Fruit fly (Drosophila melanogaster) whole organism, embryonic: ENCODE results near the gene ArgRS-m.
A peak's percentile ranks its signal among the peaks of the same experiment; 100 is the strongest.

Experiments used
- Ada2b ChIP-seq: fragments of 200-800 bp; sonication (Bioruptor generic); IDR thresholded peaks from 2 replicates; pipeline ENCODE4 v1.3.6; 2022; ENCODE audit warnings: missing biosample characterization, missing genetic modification characterization
- Asciz ChIP-seq: fragments of 200-800 bp; sonication (Bioruptor generic); optimal IDR thresholded peaks from 2 replicates; lab custom pipeline; 2017; ENCODE audit warnings: missing biosample characterization, mild to moderate bottlenecking, missing genetic modification characterization, missing genetic modification reagents
- CG10462 ChIP-seq: fragments of 200-800 bp; sonication (Bioruptor generic); optimal IDR thresholded peaks from 2 replicates; lab custom pipeline; 2016; ENCODE audit warnings: missing biosample characterization, missing genetic modification characterization
- CG11560 ChIP-seq: fragments of 200-800 bp; sonication (Bioruptor generic); IDR thresholded peaks from 3 replicates; pipeline ENCODE4 v1.3.6; 2022; ENCODE audit warnings: missing biosample characterization, missing genetic modification characterization
- CG12769 ChIP-seq: fragments of 200-800 bp; sonication (Bioruptor generic); optimal IDR thresholded peaks from 2 replicates; lab custom pipeline; 2019; ENCODE audit warnings: missing biosample characterization, mild to moderate bottlenecking, missing genetic modification characterization, moderate library complexity
- CG12942 ChIP-seq: fragments of 200-800 bp; sonication (Bioruptor generic); optimal IDR thresholded peaks from 3 replicates; lab custom pipeline; 2016; ENCODE audit warnings: missing biosample characterization, missing genetic modification characterization
- CG13296 ChIP-seq: fragments of 200-800 bp; sonication (Bioruptor generic); optimal IDR thresholded peaks from 3 replicates; lab custom pipeline; 2018; ENCODE audit warnings: missing biosample characterization, mild to moderate bottlenecking, missing genetic modification characterization
- CG15073 ChIP-seq: fragments of 200-800 bp; sonication (Bioruptor generic); optimal IDR thresholded peaks from 2 replicates; lab custom pipeline; 2016; ENCODE audit warnings: missing biosample characterization, missing genetic modification characterization
- CG15696 ChIP-seq: fragments of 200-800 bp; sonication (Bioruptor generic); optimal IDR thresholded peaks from 2 replicates; lab custom pipeline; 2019; ENCODE audit warnings: missing biosample characterization, mild to moderate bottlenecking, missing genetic modification characterization, moderate library complexity
- CG1647 ChIP-seq: fragments of 200-800 bp; sonication (Bioruptor generic); optimal IDR thresholded peaks from 3 replicates; lab custom pipeline; 2016; ENCODE audit warnings: missing biosample characterization, missing genetic modification characterization
- CG30431 ChIP-seq: fragments of 200-800 bp; sonication (Bioruptor generic); optimal IDR thresholded peaks from 2 replicates; lab custom pipeline; 2017; ENCODE audit warnings: missing biosample characterization, missing genetic modification characterization
- CG31441 ChIP-seq: fragments of 200-800 bp; sonication (Bioruptor generic); IDR thresholded peaks from 2 replicates; pipeline ENCODE4 v1.3.6; 2022; ENCODE audit warnings: missing biosample characterization, missing genetic modification characterization
- CG32532 ChIP-seq: fragments of 200-800 bp; sonication (Bioruptor generic); IDR thresholded peaks from 2 replicates; pipeline ENCODE4 v1.3.6; 2022; ENCODE audit warnings: missing biosample characterization, missing genetic modification characterization
- CG3281 ChIP-seq: fragments of 200-800 bp; sonication (Bioruptor generic); optimal IDR thresholded peaks from 3 replicates; lab custom pipeline; 2017; ENCODE audit warnings: missing biosample characterization, mild to moderate bottlenecking, missing genetic modification characterization
- CG3838 ChIP-seq: fragments of 200-800 bp; sonication (Bioruptor generic); optimal IDR thresholded peaks from 3 replicates; lab custom pipeline; 2016; ENCODE audit warnings: missing biosample characterization, missing genetic modification characterization
- CG3995 ChIP-seq: fragments of 200-800 bp; sonication (Bioruptor generic); optimal IDR thresholded peaks from 3 replicates; lab custom pipeline; 2016; ENCODE audit warnings: missing biosample characterization, missing genetic modification characterization
- CG4854 ChIP-seq: fragments of 200-800 bp; sonication (Bioruptor generic); optimal IDR thresholded peaks from 2 replicates; lab custom pipeline; 2016; ENCODE audit warnings: missing biosample characterization, missing genetic modification characterization, inconsistent platforms
- CG6854 ChIP-seq: fragments of 200-800 bp; sonication (Bioruptor generic); optimal IDR thresholded peaks from 3 replicates; lab custom pipeline; 2017; ENCODE audit warnings: missing biosample characterization, mild to moderate bottlenecking, missing genetic modification characterization
- CG7271 ChIP-seq: fragments of 200-800 bp; sonication (Bioruptor generic); optimal IDR thresholded peaks from 2 replicates; lab custom pipeline; 2018; ENCODE audit warnings: missing biosample characterization, mild to moderate bottlenecking, missing genetic modification characterization, moderate library complexity
- CG7963 ChIP-seq: fragments of 200-800 bp; sonication (Bioruptor generic); IDR thresholded peaks from 3 replicates; pipeline ENCODE4 v1.3.6; 2022; ENCODE audit warnings: missing biosample characterization, missing genetic modification characterization; ENCODE audit not compliant: partially characterized antibody
- CrebB ChIP-seq: fragments of 200-800 bp; sonication (Bioruptor generic); optimal IDR thresholded peaks from 3 replicates; lab custom pipeline; 2018; ENCODE audit warnings: missing biosample characterization, mild to moderate bottlenecking, missing genetic modification characterization
- Dbx ChIP-seq: fragments of 200-800 bp; sonication (Bioruptor generic); IDR thresholded peaks from 3 replicates; pipeline ENCODE4 v1.3.6; 2022; ENCODE audit warnings: missing biosample characterization, missing genetic modification characterization
- Drgx ChIP-seq: fragments of 200-800 bp; sonication (Bioruptor generic); IDR thresholded peaks from 2 replicates; pipeline ENCODE4 v1.3.6; 2022; ENCODE audit warnings: missing biosample characterization, missing genetic modification characterization
- Ets65A ChIP-seq: fragments of 200-800 bp; sonication (Bioruptor generic); peaks from one replicate; lab custom pipeline; 2016; ENCODE audit warnings: missing biosample characterization, missing genetic modification characterization
- HmgD ChIP-seq: fragments of 200-800 bp; sonication (Bioruptor generic); optimal IDR thresholded peaks from 3 replicates; lab custom pipeline; 2016; ENCODE audit warnings: missing biosample characterization, missing genetic modification characterization
- Med ChIP-seq: fragments of 200-800 bp; sonication (Bioruptor generic); peaks from one replicate; lab custom pipeline; 2016; ENCODE audit warnings: missing biosample characterization, missing genetic modification characterization, mild to moderate bottlenecking, inconsistent platforms, moderate library complexity
- Pdp1 ChIP-seq, 2 experiments: fragments of 200-800 bp; sonication (Bioruptor generic); optimal IDR thresholded peaks; 3 replicates each; lab custom pipeline; 2016; ENCODE audit warnings: missing biosample characterization in 2 of 2, missing genetic modification characterization in 2 of 2, mild to moderate bottlenecking in 1 of 2, moderate library complexity in 1 of 2
- Side ChIP-seq: fragments of 200-800 bp; sonication (Bioruptor generic); optimal IDR thresholded peaks from 2 replicates; lab custom pipeline; 2016; ENCODE audit warnings: missing biosample characterization, missing genetic modification characterization
- Spps ChIP-seq: fragments of 200-800 bp; sonication (Bioruptor generic); optimal IDR thresholded peaks from 2 replicates; lab custom pipeline; 2018; ENCODE audit warnings: missing biosample characterization, mild to moderate bottlenecking, missing genetic modification characterization
- YL-1 ChIP-seq: fragments of 200-800 bp; sonication (Bioruptor generic); optimal IDR thresholded peaks from 3 replicates; lab custom pipeline; 2017; ENCODE audit warnings: missing biosample characterization, mild to moderate bottlenecking, missing genetic modification characterization
- aop ChIP-seq: fragments of 200-800 bp; sonication (Bioruptor generic); IDR thresholded peaks from 2 replicates; pipeline ENCODE4 v1.3.6; 2022; ENCODE audit warnings: missing biosample characterization, missing genetic modification characterization
- danr ChIP-seq: fragments of 200-800 bp; sonication (Bioruptor generic); IDR thresholded peaks from 2 replicates; pipeline ENCODE4 v1.3.6; 2022; ENCODE audit warnings: missing biosample characterization, missing genetic modification characterization
- ewg ChIP-seq: fragments of 200-800 bp; sonication (Bioruptor generic); optimal IDR thresholded peaks from 3 replicates; lab custom pipeline; 2017; ENCODE audit warnings: mild to moderate bottlenecking, missing biosample characterization, missing genetic modification reagents, missing genetic modification characterization
- gcm ChIP-seq: fragments of 200-800 bp; sonication (Bioruptor generic); optimal IDR thresholded peaks from 2 replicates; lab custom pipeline; 2019; ENCODE audit warnings: missing biosample characterization, mild to moderate bottlenecking, missing genetic modification characterization, moderate library complexity
- gsb ChIP-seq: fragments of 200-800 bp; sonication (Bioruptor generic); IDR thresholded peaks from 2 replicates; pipeline ENCODE4 v1.3.6; 2022; ENCODE audit warnings: missing biosample characterization, missing genetic modification characterization
- gsb-n ChIP-seq: fragments of 200-800 bp; sonication (Bioruptor generic); optimal IDR thresholded peaks from 3 replicates; lab custom pipeline; 2018; ENCODE audit warnings: missing biosample characterization, mild to moderate bottlenecking, missing genetic modification characterization
- kah ChIP-seq: fragments of 200-800 bp; sonication (Bioruptor generic); optimal IDR thresholded peaks from 2 replicates; lab custom pipeline; 2018; ENCODE audit warnings: missing biosample characterization, mild to moderate bottlenecking, missing genetic modification characterization
- lab ChIP-seq: fragments of 200-800 bp; sonication (Bioruptor generic); optimal IDR thresholded peaks from 3 replicates; lab custom pipeline; 2017; ENCODE audit warnings: missing biosample characterization, missing genetic modification characterization, mild to moderate bottlenecking, moderate library complexity, missing genetic modification reagents
- maf-S ChIP-seq: fragments of 200-800 bp; sonication (Bioruptor generic); optimal IDR thresholded peaks from 2 replicates; lab custom pipeline; 2016; ENCODE audit warnings: missing biosample characterization, missing genetic modification characterization
- pan ChIP-seq, 4 experiments: fragments of >200 bp in 3 of 4; fragments of 200-800 bp in 1 of 4; sonication (Bioruptor generic) in 1 of 4; optimal IDR thresholded peaks in 3 of 4; IDR thresholded peaks in 1 of 4; 2 replicates each; pipeline versions ENCODE4 v1.3.6 to Lab custom; 2017 to 2022; ENCODE audit warnings: missing biosample characterization in 2 of 4, missing genetic modification characterization in 2 of 4, mixed read lengths in 1 of 4
- pros ChIP-seq: fragments of 200-800 bp; sonication (Bioruptor generic); optimal IDR thresholded peaks from 3 replicates; lab custom pipeline; 2019; ENCODE audit warnings: missing biosample characterization, mild to moderate bottlenecking, missing genetic modification characterization, moderate library complexity
- repo ChIP-seq: fragments of 200-800 bp; sonication (Bioruptor generic); optimal IDR thresholded peaks from 2 replicates; lab custom pipeline; 2016; ENCODE audit warnings: missing biosample characterization, missing genetic modification characterization
- rib ChIP-seq: fragments of 200-800 bp; sonication (Bioruptor generic); IDR thresholded peaks from 2 replicates; pipeline ENCODE4 v1.3.6; 2022; ENCODE audit warnings: missing biosample characterization, missing genetic modification characterization
- schlank ChIP-seq: fragments of 200-800 bp; sonication (Bioruptor generic); optimal IDR thresholded peaks from 2 replicates; lab custom pipeline; 2018; ENCODE audit warnings: missing biosample characterization, mild to moderate bottlenecking, missing genetic modification characterization
- stc ChIP-seq: fragments of 200-800 bp; sonication (Bioruptor generic); IDR thresholded peaks from 2 replicates; pipeline ENCODE4 v1.3.6; 2022; ENCODE audit warnings: missing biosample characterization, missing genetic modification characterization
- stwl ChIP-seq: fragments of 200-800 bp; sonication (Bioruptor generic); optimal IDR thresholded peaks from 3 replicates; lab custom pipeline; 2018; ENCODE audit warnings: missing biosample characterization, mild to moderate bottlenecking, missing genetic modification characterization, moderate library complexity
- tin ChIP-seq: fragments of 200-800 bp; sonication (Bioruptor generic); optimal IDR thresholded peaks from 3 replicates; lab custom pipeline; 2016; ENCODE audit warnings: missing biosample characterization, missing genetic modification characterization

The ArgRS-m gene

dm6 chr3R:7892246-7893000 lies 5.6 kb downstream of the ArgRS-m start (continued):
- TF ChIP-seq YL-1 (GFP tag; lab: Kevin White, UChicago): no peak
- TF ChIP-seq stwl (tag; lab: Kevin White, UChicago): no peak
- peak; percentile 78 for TF ChIP-seq CG32532
- TF ChIP-seq CG1647 (GFP tag; lab: Kevin White, UChicago): no peak
- TF ChIP-seq CG12769 (tag; lab: Kevin White, UChicago): peak; percentile 58
- no peak for TF ChIP-seq HmgD (GFP tag; lab: Kevin White, UChicago)
- no peak for TF ChIP-seq repo (GFP tag; lab: Kevin White, UChicago)
- no peak for TF ChIP-seq Spps
- TF ChIP-seq gcm (GFP tag; lab: Kevin White, UChicago): peak; percentile 23
- TF ChIP-seq ewg: no peak
- TF ChIP-seq CG13296: peak; percentile 43
- no peak for TF ChIP-seq CG12942 (GFP tag; lab: Kevin White, UChicago)
- no peak for TF ChIP-seq gsb-n (tag; lab: Kevin White, UChicago)
- no peak for TF ChIP-seq CG7271 (tag; lab: Kevin White, UChicago)
- TF ChIP-seq CG3995 (GFP tag; lab: Kevin White, UChicago): no peak
- peak; percentile 56; the same call in 1 of the 2 replicates for TF ChIP-seq rib
- TF ChIP-seq CrebB (tag; lab: Kevin White, UChicago): no peak
- no peak for TF ChIP-seq maf-S (GFP tag; lab: Kevin White, UChicago)
- TF ChIP-seq CG15073 (GFP tag; lab: Kevin White, UChicago): no peak
- no peak for TF ChIP-seq Ets65A (GFP tag; lab: Kevin White, UChicago)
- no peak for TF ChIP-seq kah (GFP tag; lab: Kevin White, UChicago)
- TF ChIP-seq stc (GFP tag; lab: Robert Waterston, UW): peak; percentile 44; the same call in 1 of the 2 replicates
- peak; percentile 80 for TF ChIP-seq lab (GFP tag; lab: Kevin White, UChicago)
- TF ChIP-seq pros (GFP tag; lab: Kevin White, UChicago): no peak

dm6 chr3R:7894586-7894985 lies 7.7 kb downstream of the ArgRS-m start:
- TF ChIP-seq Drgx (GFP tag; lab: Robert Waterston, UW): no peak
- peak in 1 of 2 experiments; percentile 1 for TF ChIP-seq Pdp1 (GFP tag; optimal IDR thresholded peaks at IDR 0.05; lab: Kevin White, UChicago)
- TF ChIP-seq schlank (tag; lab: Kevin White, UChicago): no peak
- peak; percentile 7 for TF ChIP-seq Med (GFP tag; lab: Kevin White, UChicago)

- TF ChIP-seq tin (GFP tag; lab: Kevin White, UChicago) (peak; percentile 30), CG7963 (no peak), aop (GFP tag; lab: Robert Waterston, UW) (no peak), CG11560 (tag; lab: Robert Waterston, UW) (no peak), CG3281 (GFP tag; lab: Kevin White, UChicago) (peak; percentile 80), Dbx (GFP tag; lab: Robert Waterston, UW) (peak; percentile 81), CG6854 (GFP tag; lab: Kevin White, UChicago) (peak; percentile 71), Side (peak; percentile 61), CG4854 (GFP tag; lab: Kevin White, UChicago) (peak; percentile 38), Ada2b (GFP tag; lab: Robert Waterston, UW) (peak; percentile 88), CG3838 (GFP tag; lab: Kevin White, UChicago) (peak; percentile 1), CrebB (tag; lab: Kevin White, UChicago) (peak; percentile 65), Asciz (GFP tag; lab: Kevin White, UChicago) (peak; percentile 54), CG30431 (GFP tag; lab: Kevin White, UChicago) (no peak), CG10462 (no peak), CG31441 (no peak), CG15696 (tag; lab: Kevin White, UChicago) (no peak), danr (GFP tag; lab: Robert Waterston, UW) (peak; percentile 40; the same call in 1 of the 2 replicates), pan (optimal IDR thresholded peaks at IDR 0.05; lab: Kevin White, UChicago) (no peak), pan (GFP tag; optimal IDR thresholded peaks at IDR 0.05 in 1 of 2, IDR thresholded peaks at IDR 0.05 in 1 of 2) (peak in 1 of 2 experiments; percentile 82), gsb (GFP tag; lab: Robert Waterston, UW) (peak; percentile 66)
Observed at dm6 chr3R:7895457-7895856, 8.6 kb downstream of the ArgRS-m start.
